Worm (Caenorhabditis elegans) whole organism, L4 larva: ENCODE measurements around the gene iscu-1.

Experiments used
- F49E8.2 ChIP-seq: sonication (generic microtip); optimal IDR thresholded peaks from 2 replicates; lab custom pipeline; 2016; ENCODE audit warnings: missing compliant biosample characterization, mild to moderate bottlenecking, missing genetic modification characterization, borderline replicate concordance
- Y48G9A.11 ChIP-seq: fragments of 200-800 bp; sonication (Bioruptor generic); IDR thresholded peaks from 2 replicates; pipeline ENCODE4 v1.3.6; 2022; ENCODE audit warnings: missing genetic modification reagents, missing genetic modification characterization, missing compliant biosample characterization
- ZK337.2 ChIP-seq: fragments of 200-800 bp; sonication (Bioruptor generic); IDR thresholded peaks from 2 replicates; pipeline ENCODE4 v1.3.6; 2022; ENCODE audit warnings: missing genetic modification reagents, missing genetic modification characterization, missing compliant biosample characterization
- aha-1 ChIP-seq: fragments of 150-350 bp; peaks from one replicate; lab custom pipeline; 2014; ENCODE audit warnings: missing biosample characterization, missing genetic modification characterization
- aly-2 ChIP-seq: sonication (generic microtip); optimal IDR thresholded peaks from 2 replicates; lab custom pipeline; 2018; ENCODE audit warnings: missing biosample characterization, missing genetic modification characterization
- arid-1 ChIP-seq: fragments of 200-800 bp; sonication (Bioruptor generic); conservative IDR thresholded peaks from 2 replicates; pipeline ENCODE4 v1.3.6; 2022; ENCODE audit warnings: missing genetic modification reagents, missing genetic modification characterization, missing compliant biosample characterization
- ceh-62 ChIP-seq: sonication (generic microtip); optimal IDR thresholded peaks from 2 replicates; lab custom pipeline; 2017; ENCODE audit warnings: missing biosample characterization, missing genetic modification characterization
- daf-12 ChIP-seq: fragments of 150-350 bp; optimal IDR thresholded peaks from 2 replicates; lab custom pipeline; 2014; ENCODE audit warnings: missing biosample characterization, missing genetic modification reagents, missing genetic modification characterization
- dpl-1 ChIP-seq: fragments of 150-350 bp; optimal IDR thresholded peaks from 2 replicates; lab custom pipeline; 2014; ENCODE audit warnings: missing biosample characterization, missing genetic modification reagents, missing genetic modification characterization
- dve-1 ChIP-seq: sonication (generic microtip); optimal IDR thresholded peaks from 2 replicates; lab custom pipeline; 2017; ENCODE audit warnings: antibody characterized with exemption, mild to moderate bottlenecking, missing genetic modification characterization, missing compliant biosample characterization; ENCODE audit not compliant: insufficient read depth
- egl-27 ChIP-seq: sonication (generic microtip); optimal IDR thresholded peaks from 3 replicates; lab custom pipeline; 2017; ENCODE audit warnings: missing biosample characterization, missing genetic modification reagents, missing genetic modification characterization
- egl-43 ChIP-seq: fragments of 200-800 bp; sonication (Bioruptor generic); IDR thresholded peaks from 2 replicates; pipeline ENCODE4 v1.3.6; 2022; ENCODE audit warnings: missing genetic modification reagents, missing genetic modification characterization, missing compliant biosample characterization
- fkh-10 ChIP-seq: fragments of 150-350 bp; optimal IDR thresholded peaks from 2 replicates; lab custom pipeline; 2014; ENCODE audit warnings: missing biosample characterization, missing genetic modification reagents, missing genetic modification characterization
- hif-1 ChIP-seq, 2 experiments: sonication (generic microtip); optimal IDR thresholded peaks; 2 replicates each; lab custom pipeline; 2016 to 2017; ENCODE audit warnings: missing compliant biosample characterization in 2 of 2, missing genetic modification characterization in 2 of 2, missing genetic modification reagents in 2 of 2, missing genotype in 2 of 2, mild to moderate bottlenecking in 1 of 2
- lin-13 ChIP-seq: fragments of 150-350 bp; optimal IDR thresholded peaks from 2 replicates; lab custom pipeline; 2014; ENCODE audit warnings: missing biosample characterization, missing genetic modification reagents, missing genetic modification characterization
- lin-15B ChIP-seq: fragments of 150-350 bp; sonication (generic microtip); optimal IDR thresholded peaks from 3 replicates; lab custom pipeline; 2014; ENCODE audit warnings: missing biosample characterization, missing genetic modification characterization
- lin-29 ChIP-seq: fragments of 200-800 bp; sonication (Bioruptor generic); IDR thresholded peaks from 2 replicates; pipeline ENCODE4 v1.3.6; 2022; ENCODE audit warnings: missing genetic modification reagents, missing genetic modification characterization, missing compliant biosample characterization
- lir-3 ChIP-seq: sonication (generic microtip); optimal IDR thresholded peaks from 2 replicates; lab custom pipeline; 2016; ENCODE audit warnings: mild to moderate bottlenecking, missing genetic modification characterization, missing compliant biosample characterization
- madf-5 ChIP-seq, 2 experiments: fragments of 200-800 bp; sonication (Bioruptor generic); IDR thresholded peaks; 2 replicates each; pipeline ENCODE4 v1.3.6; 2022; ENCODE audit warnings: missing compliant biosample characterization in 2 of 2, missing genetic modification characterization in 2 of 2
- mdt-29 ChIP-seq: fragments of 200-800 bp; sonication (Bioruptor generic); IDR thresholded peaks from 2 replicates; pipeline ENCODE4 v1.3.6; 2022; ENCODE audit warnings: missing genetic modification reagents, missing genetic modification characterization, missing compliant biosample characterization
- mes-2 ChIP-seq: sonication (generic microtip); optimal IDR thresholded peaks from 2 replicates; lab custom pipeline; 2016; ENCODE audit warnings: missing genotype, mild to moderate bottlenecking, missing genetic modification characterization, missing compliant biosample characterization; ENCODE audit not compliant: poor library complexity, severe bottlenecking
- mxl-2 ChIP-seq: fragments of 200-800 bp; sonication (Bioruptor generic); conservative IDR thresholded peaks from 2 replicates; pipeline ENCODE4 v1.3.6; 2022; ENCODE audit warnings: missing genetic modification reagents, missing genetic modification characterization, missing compliant biosample characterization
- nhr-11 ChIP-seq: fragments of 150-350 bp; optimal IDR thresholded peaks from 2 replicates; lab custom pipeline; 2014; ENCODE audit warnings: missing biosample characterization, missing genetic modification characterization
- nhr-111 ChIP-seq: fragments of 200-800 bp; sonication (Bioruptor generic); optimal IDR thresholded peaks from 2 replicates; lab custom pipeline; 2018; ENCODE audit warnings: mild to moderate bottlenecking, missing genetic modification characterization, missing compliant biosample characterization
- nhr-42 ChIP-seq: fragments of 200-800 bp; sonication (Bioruptor generic); IDR thresholded peaks from 2 replicates; pipeline ENCODE4 v1.3.6; 2022; ENCODE audit warnings: missing genetic modification characterization, missing compliant biosample characterization
- nhr-48 ChIP-seq: sonication (generic microtip); optimal IDR thresholded peaks from 2 replicates; lab custom pipeline; 2016; ENCODE audit warnings: mild to moderate bottlenecking, missing genetic modification characterization, missing compliant biosample characterization
- pha-4 ChIP-seq, 2 experiments: fragments of 150-350 bp in 1 of 2; fragments of 200-800 bp in 1 of 2; sonication (Bioruptor generic) in 1 of 2; IDR thresholded peaks in 1 of 2; optimal IDR thresholded peaks in 1 of 2; 2 replicates each; pipeline versions ENCODE4 v1.3.6 to Lab custom; 2014 to 2022; ENCODE audit warnings: missing genetic modification characterization in 2 of 2, missing genetic modification reagents in 2 of 2, missing biosample characterization in 1 of 2, missing compliant biosample characterization in 1 of 2
- rbr-2 ChIP-seq: sonication (generic microtip); optimal IDR thresholded peaks from 2 replicates; lab custom pipeline; 2016; ENCODE audit warnings: missing genotype, missing genetic modification characterization, missing compliant biosample characterization
- saeg-2 ChIP-seq: fragments of 200-800 bp; sonication (Bioruptor generic); IDR thresholded peaks from 2 replicates; pipeline ENCODE4 v1.3.6; 2022; ENCODE audit warnings: missing genetic modification reagents, missing genetic modification characterization, missing compliant biosample characterization
- snpc-1.2 ChIP-seq: fragments of 200-800 bp; sonication (Bioruptor generic); IDR thresholded peaks from 2 replicates; pipeline ENCODE4 v1.3.6; 2022; ENCODE audit warnings: missing genetic modification reagents, missing genetic modification characterization, missing compliant biosample characterization
- snpc-4 ChIP-seq: fragments of 150-350 bp; optimal IDR thresholded peaks from 2 replicates; lab custom pipeline; 2014; ENCODE audit warnings: missing biosample characterization, missing genetic modification characterization
- unc-62 ChIP-seq, 3 experiments: fragments of 150-350 bp in 1 of 3; sonication (generic microtip); optimal IDR thresholded peaks in 2 of 3; peaks in 1 of 3; 1 replicate in 1 of 3; 2 replicates in 2 of 3; lab custom pipeline; 2014 to 2017; ENCODE audit warnings: missing biosample characterization in 3 of 3, missing genetic modification characterization in 3 of 3, missing genetic modification reagents in 3 of 3, missing genotype in 1 of 3
- zag-1 ChIP-seq: fragments of 150-350 bp; optimal IDR thresholded peaks from 2 replicates; lab custom pipeline; 2014; ENCODE audit warnings: missing biosample characterization, missing genetic modification characterization
- zip-11 ChIP-seq: fragments of 200-800 bp; sonication (Bioruptor generic); IDR thresholded peaks from 2 replicates; pipeline ENCODE4 v1.3.6; 2022; ENCODE audit warnings: missing genetic modification characterization, missing compliant biosample characterization

iscu-1 gene

DNA sequence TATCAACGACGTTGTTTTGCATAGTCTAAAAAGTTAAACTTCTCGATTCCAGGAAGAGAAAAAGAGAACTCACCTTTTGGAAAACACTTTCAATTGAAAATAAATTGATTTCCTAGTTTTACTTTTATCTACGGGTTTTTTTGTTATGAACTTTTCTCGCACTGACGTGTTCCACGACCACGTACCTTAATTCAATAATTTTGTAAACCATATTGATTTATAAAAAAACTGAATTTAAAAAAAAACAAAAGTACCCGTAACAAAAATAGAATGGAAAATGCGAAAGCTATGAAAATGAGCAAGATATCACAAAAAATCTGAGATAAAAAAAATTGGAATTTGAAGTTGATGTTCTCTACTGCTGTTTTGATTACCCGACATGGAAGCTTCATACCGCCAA lies 41.5 kb upstream of the iscu-1 start, which contains the start of gene C47A4.3:
C47A4.3 (minus strand) TSS at position 101 of the 400 bp plus-strand sequence.
- TF ChIP-seq daf-12 (no peak), egl-27 (tag; lab: Kevin White, UChicago) (no peak), snpc-1.2 (no peak), aha-1 (tag; lab: Kevin White, UChicago) (no peak), ceh-62 (no peak), arid-1 (GFP tag; lab: Robert Waterston, UW) (no peak), mdt-29 (GFP tag; lab: Robert Waterston, UW) (no peak), nhr-48 (tag; lab: Kevin White, UChicago) (no peak), snpc-4 (no peak), aly-2 (no peak), mxl-2 (GFP tag; lab: Robert Waterston, UW) (no peak)

DNA sequence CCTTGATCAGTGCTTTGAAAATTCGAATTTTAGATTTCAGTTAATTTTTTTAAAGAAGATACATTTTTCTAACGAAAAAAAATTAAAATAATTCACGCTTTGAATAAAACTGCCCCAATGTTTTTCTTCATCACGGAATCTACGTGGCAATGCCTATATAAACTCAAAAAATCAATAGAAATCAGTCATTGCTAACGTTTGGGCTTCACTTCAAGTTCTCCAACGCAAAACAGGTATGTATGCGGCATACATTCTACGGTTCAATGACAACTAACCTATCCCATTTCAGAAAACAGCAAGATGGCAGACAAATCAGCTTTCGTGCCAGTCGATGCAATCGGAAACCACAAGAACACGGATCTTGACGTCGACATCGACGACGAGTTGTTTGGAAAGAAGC lies 38.4 kb upstream of the iscu-1 start, which contains the start of gene C47A4.5:
C47A4.5 (plus strand) TSS at position 301 of the 400 bp plus-strand sequence.
- TF ChIP-seq F49E8.2: no peak
- no peak for TF ChIP-seq fkh-10 (GFP tag; lab: Kevin White, UChicago)
- no peak for TF ChIP-seq snpc-1.2
- TF ChIP-seq madf-5 (GFP tag; IDR thresholded peaks at IDR 0.05; lab: Robert Waterston, UW): no peak
- no peak for TF ChIP-seq hif-1 (tag; optimal IDR thresholded peaks at IDR 0.05; lab: Kevin White, UChicago)
- no peak for TF ChIP-seq lin-15B (tag; lab: Kevin White, UChicago)
- no peak for TF ChIP-seq mes-2 (tag; lab: Kevin White, UChicago)
- no peak for TF ChIP-seq Y48G9A.11
- no peak for TF ChIP-seq ZK337.2 (GFP tag; lab: Robert Waterston, UW)
- TF ChIP-seq aha-1 (tag; lab: Kevin White, UChicago): no peak
- no peak for TF ChIP-seq arid-1 (GFP tag; lab: Robert Waterston, UW)
- TF ChIP-seq snpc-4: no peak
- TF ChIP-seq lin-13 (GFP tag; lab: Kevin White, UChicago): no peak
- TF ChIP-seq mxl-2 (GFP tag; lab: Robert Waterston, UW): no peak
- TF ChIP-seq lin-29 (GFP tag; lab: Robert Waterston, UW): no peak
- no peak for TF ChIP-seq zag-1 (tag; lab: Kevin White, UChicago)
- TF ChIP-seq zip-11 (GFP tag; lab: Robert Waterston, UW): no peak
- no peak for TF ChIP-seq nhr-42 (GFP tag; lab: Robert Waterston, UW)
- no peak for TF ChIP-seq rbr-2 (tag; lab: Kevin White, UChicago)

DNA sequence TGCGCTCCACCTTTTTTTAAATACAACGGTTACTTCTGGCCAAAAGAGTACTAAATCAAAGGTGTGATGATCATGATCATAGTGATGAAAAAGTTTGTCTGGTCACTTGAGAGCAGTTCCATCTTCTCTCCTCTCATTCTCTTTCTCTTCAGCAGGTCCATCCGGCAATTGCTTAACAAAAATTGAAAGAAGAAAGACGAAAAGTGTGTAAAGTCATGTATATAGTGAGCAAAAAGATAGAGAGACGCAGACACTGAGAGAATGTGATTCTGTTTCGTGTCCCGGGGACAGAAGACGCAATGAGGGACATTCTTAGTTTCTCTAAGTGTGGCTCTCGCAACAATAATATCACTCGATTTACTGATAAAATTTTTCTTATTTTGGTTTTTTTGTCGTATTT lies 35.0 kb upstream of the iscu-1 start:
- TF ChIP-seq nhr-11 (peak; percentile 8), ZK337.2 (GFP tag; lab: Robert Waterston, UW) (no peak), unc-62 (GFP tag; optimal IDR thresholded peaks at IDR 0.05 in 1 of 2; lab: Kevin White, UChicago) (peak in 1 of 2 experiments; percentile 7), unc-62 (tag; optimal IDR thresholded peaks at IDR 0.05; lab: Kevin White, UChicago) (no peak), aha-1 (tag; lab: Kevin White, UChicago) (peak; percentile 73)

DNA sequence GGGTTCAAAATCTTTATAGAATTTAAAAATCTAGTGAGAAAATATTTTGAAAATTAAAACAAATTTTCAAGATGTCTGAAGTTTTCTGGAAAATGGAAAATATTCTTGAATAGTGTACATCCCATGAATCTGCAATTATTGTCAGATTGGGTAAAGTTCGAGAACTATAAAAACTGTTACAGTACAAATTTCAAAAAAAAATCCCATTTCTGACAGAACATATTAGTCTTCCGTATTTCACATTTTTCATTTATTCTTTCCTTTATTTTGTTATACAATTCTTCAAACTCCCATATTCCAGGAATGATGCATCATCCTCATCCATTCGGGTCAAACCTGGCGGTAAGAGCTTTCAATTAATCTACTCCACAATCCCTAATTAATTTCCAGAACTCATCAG lies 33.7 kb upstream of the iscu-1 start, which contains the start of gene sorb-1:
sorb-1 (plus strand) TSS at position 301 of the 400 bp plus-strand sequence.
- TF ChIP-seq unc-62 (GFP tag; optimal IDR thresholded peaks at IDR 0.05 in 1 of 2; lab: Kevin White, UChicago) (peak in 1 of 2 experiments; percentile 21), unc-62 (tag; optimal IDR thresholded peaks at IDR 0.05; lab: Kevin White, UChicago) (no peak), dpl-1 (GFP tag; lab: Kevin White, UChicago) (no peak), pha-4 (GFP tag; IDR thresholded peaks at IDR 0.05; lab: Robert Waterston, UW) (no peak), pha-4 (tag; optimal IDR thresholded peaks at IDR 0.05; lab: Kevin White, UChicago) (no peak), egl-43 (no peak), dve-1 (no peak), aha-1 (tag; lab: Kevin White, UChicago) (peak; percentile 11), lir-3 (tag; lab: Kevin White, UChicago) (no peak)

DNA sequence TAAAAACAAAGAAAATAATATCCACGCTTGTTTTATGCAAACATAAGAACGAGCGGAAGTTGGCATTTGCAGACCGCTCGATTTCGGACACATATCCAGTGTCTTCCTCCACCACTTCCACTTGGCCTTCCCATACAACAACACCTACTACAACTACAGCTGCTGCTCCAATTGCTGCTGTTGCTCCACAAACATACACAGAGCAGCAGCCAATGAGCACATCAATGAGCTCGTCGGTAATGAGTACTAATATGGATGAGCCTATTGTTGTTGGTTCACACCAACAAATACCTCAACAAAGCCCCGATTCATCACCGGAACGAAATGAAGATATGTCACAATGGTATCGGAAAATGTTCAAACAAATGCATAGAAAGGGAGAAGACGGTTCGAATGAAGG lies 28.1 kb upstream of the iscu-1 start:
- TF ChIP-seq nhr-111 (GFP tag; lab: Kevin White, UChicago) (no peak), saeg-2 (GFP tag; lab: Robert Waterston, UW) (no peak), arid-1 (GFP tag; lab: Robert Waterston, UW) (no peak), aha-1 (tag; lab: Kevin White, UChicago) (peak; percentile 90), unc-62 (GFP tag; optimal IDR thresholded peaks at IDR 0.05 in 1 of 2; lab: Kevin White, UChicago) (peak in 1 of 2 experiments; percentile 64), unc-62 (tag; optimal IDR thresholded peaks at IDR 0.05; lab: Kevin White, UChicago) (no peak), F49E8.2 (no peak)
- TF ChIP-seq, all 104 proteins: peak for 2
